Fruit fly (Drosophila melanogaster) whole organism, embryonic: ENCODE data around the gene SdhC.

Source experiments
- Abd-B ChIP-seq: fragments of 200-800 bp; sonication (Bioruptor generic); optimal IDR thresholded peaks from 2 replicates; lab custom pipeline; 2018; ENCODE audit warnings: missing biosample characterization, mild to moderate bottlenecking, missing genetic modification characterization, moderate library complexity
- Adf1 ChIP-seq: fragments of 200-800 bp; sonication (Bioruptor generic); IDR thresholded peaks from 2 replicates; pipeline ENCODE4 v1.3.6; 2022; ENCODE audit warnings: missing biosample characterization, missing genetic modification characterization
- BtbVII ChIP-seq: fragments of 200-800 bp; sonication (Bioruptor generic); optimal IDR thresholded peaks from 3 replicates; lab custom pipeline; 2017; ENCODE audit warnings: missing biosample characterization, mild to moderate bottlenecking, missing genetic modification characterization
- CG10462 ChIP-seq: fragments of 200-800 bp; sonication (Bioruptor generic); optimal IDR thresholded peaks from 2 replicates; lab custom pipeline; 2016; ENCODE audit warnings: missing biosample characterization, missing genetic modification characterization
- CG10543 ChIP-seq: fragments of 200-800 bp; sonication (Bioruptor generic); optimal IDR thresholded peaks from 3 replicates; lab custom pipeline; 2017; ENCODE audit warnings: missing biosample characterization, mild to moderate bottlenecking, missing genetic modification characterization, moderate library complexity
- CG11247 ChIP-seq: fragments of 200-800 bp; sonication (Bioruptor generic); IDR thresholded peaks from 2 replicates; pipeline ENCODE4 v1.3.6; 2022; ENCODE audit warnings: missing biosample characterization, missing genetic modification characterization
- CG12219 ChIP-seq: fragments of 200-800 bp; sonication (Bioruptor generic); optimal IDR thresholded peaks from 3 replicates; lab custom pipeline; 2018; ENCODE audit warnings: missing biosample characterization, mild to moderate bottlenecking, missing genetic modification characterization
- CG12744 ChIP-seq: fragments of 200-800 bp; sonication (Bioruptor generic); optimal IDR thresholded peaks from 2 replicates; lab custom pipeline; 2016; ENCODE audit warnings: missing biosample characterization, missing genetic modification characterization
- CG13287 ChIP-seq: fragments of 200-800 bp; sonication (Bioruptor generic); IDR thresholded peaks from 2 replicates; pipeline ENCODE4 v1.3.6; 2022; ENCODE audit warnings: missing biosample characterization, missing genetic modification characterization; ENCODE audit not compliant: partially characterized antibody
- CG13296 ChIP-seq: fragments of 200-800 bp; sonication (Bioruptor generic); optimal IDR thresholded peaks from 3 replicates; lab custom pipeline; 2018; ENCODE audit warnings: missing biosample characterization, mild to moderate bottlenecking, missing genetic modification characterization
- CG15073 ChIP-seq: fragments of 200-800 bp; sonication (Bioruptor generic); optimal IDR thresholded peaks from 2 replicates; lab custom pipeline; 2016; ENCODE audit warnings: missing biosample characterization, missing genetic modification characterization
- CG17568 ChIP-seq: fragments of 200-800 bp; sonication (Bioruptor generic); optimal IDR thresholded peaks from 2 replicates; lab custom pipeline; 2018; ENCODE audit warnings: missing biosample characterization, mild to moderate bottlenecking, missing genetic modification characterization, moderate library complexity
- CG2875 ChIP-seq: fragments of 200-800 bp; sonication (Bioruptor generic); optimal IDR thresholded peaks from 2 replicates; lab custom pipeline; 2017; ENCODE audit warnings: missing biosample characterization, mild to moderate bottlenecking, missing genetic modification characterization, missing genetic modification reagents
- CG30020 ChIP-seq: fragments of 200-800 bp; optimal IDR thresholded peaks from 2 replicates; lab custom pipeline; 2019; ENCODE audit warnings: missing biosample characterization, mild to moderate bottlenecking, missing genetic modification characterization, moderate library complexity
- CG3281 ChIP-seq: fragments of 200-800 bp; sonication (Bioruptor generic); optimal IDR thresholded peaks from 3 replicates; lab custom pipeline; 2017; ENCODE audit warnings: missing biosample characterization, mild to moderate bottlenecking, missing genetic modification characterization
- CG3726 ChIP-seq: fragments of 200-800 bp; sonication (Bioruptor generic); IDR thresholded peaks from 3 replicates; pipeline ENCODE4, ENCODE4 v1.3.6; 2022; ENCODE audit warnings: missing biosample characterization, missing genetic modification characterization
- CG4424 ChIP-seq: fragments of 200-800 bp; sonication (Bioruptor generic); optimal IDR thresholded peaks from 3 replicates; lab custom pipeline; 2016; ENCODE audit warnings: missing biosample characterization, missing genetic modification characterization
- CG6175 ChIP-seq: fragments of 200-800 bp; sonication (Bioruptor generic); IDR thresholded peaks from 3 replicates; pipeline ENCODE4 v1.3.6; 2022; ENCODE audit warnings: missing biosample characterization, missing genetic modification characterization
- CG6654 ChIP-seq: fragments of 200-800 bp; sonication (Bioruptor generic); optimal IDR thresholded peaks from 2 replicates; lab custom pipeline; 2017; ENCODE audit warnings: missing biosample characterization, mild to moderate bottlenecking, missing genetic modification characterization
- CG7271 ChIP-seq: fragments of 200-800 bp; sonication (Bioruptor generic); optimal IDR thresholded peaks from 2 replicates; lab custom pipeline; 2018; ENCODE audit warnings: missing biosample characterization, mild to moderate bottlenecking, missing genetic modification characterization, moderate library complexity
- CG8478 ChIP-seq: fragments of >200 bp; optimal IDR thresholded peaks from 2 replicates; lab custom pipeline; 2018
- CG9797 ChIP-seq: fragments of 200-800 bp; sonication (Bioruptor generic); optimal IDR thresholded peaks from 3 replicates; lab custom pipeline; 2018; ENCODE audit warnings: missing biosample characterization, mild to moderate bottlenecking, missing genetic modification characterization
- CG9876 ChIP-seq: fragments of 200-800 bp; sonication (Bioruptor generic); optimal IDR thresholded peaks from 2 replicates; lab custom pipeline; 2016; ENCODE audit warnings: missing biosample characterization, missing genetic modification characterization
- CoRest ChIP-seq: fragments of 200-800 bp; sonication (Bioruptor generic); optimal IDR thresholded peaks from 3 replicates; lab custom pipeline; 2018; ENCODE audit warnings: missing biosample characterization, mild to moderate bottlenecking, missing genetic modification characterization, moderate library complexity
- GATAe ChIP-seq: fragments of 200-800 bp; sonication (Bioruptor generic); conservative IDR thresholded peaks from 2 replicates; pipeline ENCODE4 v1.3.6; 2022; ENCODE audit warnings: missing biosample characterization, missing genetic modification characterization
- Gsc ChIP-seq: fragments of 200-800 bp; sonication (Bioruptor generic); IDR thresholded peaks from 2 replicates; pipeline ENCODE4 v1.3.6; 2022; ENCODE audit warnings: missing biosample characterization, missing genetic modification characterization
- HLH54F ChIP-seq: fragments of 200-800 bp; sonication (Bioruptor generic); optimal IDR thresholded peaks from 3 replicates; lab custom pipeline; 2016; ENCODE audit warnings: missing biosample characterization, missing genetic modification characterization
- Lpt ChIP-seq: fragments of >200 bp; optimal IDR thresholded peaks from 2 replicates; lab custom pipeline; 2018; ENCODE audit warnings: missing biosample characterization, missing genetic modification characterization
- Nf-YB ChIP-seq: fragments of 200-800 bp; sonication (Bioruptor generic); optimal IDR thresholded peaks from 3 replicates; lab custom pipeline; 2019; ENCODE audit warnings: missing biosample characterization, mild to moderate bottlenecking, missing genetic modification characterization, moderate library complexity
- Six4 ChIP-seq: fragments of 200-800 bp; sonication (Bioruptor generic); optimal IDR thresholded peaks from 2 replicates; lab custom pipeline; 2016; ENCODE audit warnings: missing biosample characterization, missing genetic modification characterization
- Sry-β ChIP-seq: fragments of 200-800 bp; sonication (Bioruptor generic); optimal IDR thresholded peaks from 2 replicates; lab custom pipeline; 2018; ENCODE audit warnings: missing biosample characterization, mild to moderate bottlenecking, missing genetic modification characterization, moderate library complexity
- Ssrp ChIP-seq: fragments of 200-800 bp; sonication (Bioruptor generic); optimal IDR thresholded peaks from 2 replicates; lab custom pipeline; 2018; ENCODE audit warnings: missing biosample characterization, mild to moderate bottlenecking, missing genetic modification characterization, moderate library complexity
- ab ChIP-seq: fragments of 200-800 bp; sonication (Bioruptor generic); optimal IDR thresholded peaks from 2 replicates; lab custom pipeline; 2016; ENCODE audit warnings: missing biosample characterization, missing genetic modification characterization
- cwo ChIP-seq: fragments of 200-800 bp; sonication (Bioruptor generic); optimal IDR thresholded peaks from 3 replicates; lab custom pipeline; 2017; ENCODE audit warnings: missing biosample characterization, missing genetic modification characterization, mild to moderate bottlenecking, moderate library complexity, missing genetic modification reagents
- dm ChIP-seq: fragments of 200-800 bp; sonication (Bioruptor generic); optimal IDR thresholded peaks from 3 replicates; lab custom pipeline; 2016; ENCODE audit warnings: missing biosample characterization, missing genetic modification characterization
- eyg ChIP-seq: fragments of 200-800 bp; sonication (Bioruptor generic); optimal IDR thresholded peaks from 3 replicates; lab custom pipeline; 2016; ENCODE audit warnings: missing biosample characterization, missing genetic modification characterization
- fu2 ChIP-seq: fragments of 200-800 bp; sonication (Bioruptor generic); optimal IDR thresholded peaks from 2 replicates; lab custom pipeline; 2016; ENCODE audit warnings: missing biosample characterization, missing genetic modification characterization
- gt ChIP-seq: fragments of 200-800 bp; sonication (Bioruptor generic); IDR thresholded peaks from 2 replicates; pipeline ENCODE4 v1.3.6; 2022; ENCODE audit warnings: missing biosample characterization, missing genetic modification characterization
- h ChIP-seq: fragments of >200 bp; optimal IDR thresholded peaks from 2 replicates; lab custom pipeline; 2017
- hbn ChIP-seq: fragments of 200-800 bp; sonication (Bioruptor generic); IDR thresholded peaks from 2 replicates; pipeline ENCODE4 v1.3.6; 2022; ENCODE audit warnings: missing biosample characterization, missing genetic modification characterization; ENCODE audit not compliant: partially characterized antibody
- jing ChIP-seq: fragments of 200-800 bp; sonication (Bioruptor generic); optimal IDR thresholded peaks from 2 replicates; lab custom pipeline; 2018; ENCODE audit warnings: missing biosample characterization, mild to moderate bottlenecking, missing genetic modification characterization
- kni ChIP-seq: fragments of 200-800 bp; sonication (Bioruptor generic); optimal IDR thresholded peaks from 3 replicates; lab custom pipeline; 2017; ENCODE audit warnings: mild to moderate bottlenecking, missing biosample characterization, missing genetic modification reagents, missing genetic modification characterization
- pfk ChIP-seq: fragments of 200-800 bp; sonication (Bioruptor generic); optimal IDR thresholded peaks from 2 replicates; lab custom pipeline; 2018; ENCODE audit warnings: missing biosample characterization, mild to moderate bottlenecking, missing genetic modification characterization, moderate library complexity
- pnt ChIP-seq: fragments of 200-800 bp; sonication (Bioruptor generic); optimal IDR thresholded peaks from 3 replicates; lab custom pipeline; 2016; ENCODE audit warnings: missing biosample characterization, missing genetic modification characterization
- prd ChIP-seq, 3 experiments: fragments of >200 bp in 2 of 3; fragments of 200-800 bp in 1 of 3; sonication (Bioruptor generic) in 1 of 3; optimal IDR thresholded peaks in 2 of 3; IDR thresholded peaks in 1 of 3; 2 replicates in 2 of 3; 3 replicates in 1 of 3; pipeline versions ENCODE4 v1.3.6 to Lab custom; 2017 to 2022; ENCODE audit warnings: missing biosample characterization in 1 of 3, missing genetic modification characterization in 1 of 3
- sc ChIP-seq, 3 experiments: fragments of >200 bp in 2 of 3; fragments of 200-800 bp in 1 of 3; sonication (Bioruptor generic) in 1 of 3; optimal IDR thresholded peaks; 2 replicates in 2 of 3; 3 replicates in 1 of 3; lab custom pipeline; 2017; ENCODE audit warnings: mild to moderate bottlenecking in 1 of 3, missing biosample characterization in 1 of 3, missing genetic modification characterization in 1 of 3, missing genetic modification reagents in 1 of 3
- so ChIP-seq: fragments of 200-800 bp; sonication (Bioruptor generic); IDR thresholded peaks from 3 replicates; pipeline ENCODE4 v1.3.6; 2022; ENCODE audit warnings: missing biosample characterization, missing genetic modification characterization
- sob ChIP-seq: fragments of 200-800 bp; sonication (Bioruptor generic); IDR thresholded peaks from 2 replicates; pipeline ENCODE4 v1.3.6; 2022; ENCODE audit warnings: missing biosample characterization, missing genetic modification characterization
- tll ChIP-seq, 2 experiments: fragments of 200-800 bp in 1 of 2; fragments of >200 bp in 1 of 2; sonication (Bioruptor generic) in 1 of 2; optimal IDR thresholded peaks; 2 replicates each; lab custom pipeline; 2017 to 2019; ENCODE audit warnings: missing biosample characterization in 2 of 2, missing genetic modification characterization in 2 of 2, mild to moderate bottlenecking in 1 of 2, moderate library complexity in 1 of 2

The SdhC gene

dm6 chr3R:11243951-11244660 is 34.5 kb upstream of the SdhC start, which contains the start of the genes CG17734 and CG5214 (continued):
- TF ChIP-seq CoRest (tag; lab: Kevin White, UChicago) = peak; percentile 55
- no peak for TF ChIP-seq sob (GFP tag; lab: Robert Waterston, UW)
- TF ChIP-seq CG2875 (GFP tag; lab: Kevin White, UChicago) = no peak
- no peak for TF ChIP-seq cwo (GFP tag; lab: Kevin White, UChicago)
- no peak for TF ChIP-seq pnt (GFP tag; lab: Kevin White, UChicago)
- no peak for TF ChIP-seq ab (GFP tag; lab: Kevin White, UChicago)
- TF ChIP-seq GATAe (GFP tag; lab: Robert Waterston, UW) = peak; percentile 35; the same call in 1 of the 2 replicates
- no peak for TF ChIP-seq CG7271
- no peak for TF ChIP-seq jing (GFP tag; lab: Kevin White, UChicago)
- no peak for TF ChIP-seq Gsc
- no peak for TF ChIP-seq CG30020 (tag; lab: Kevin White, UChicago)
- no peak for TF ChIP-seq CG3281 (GFP tag; lab: Kevin White, UChicago)
- peak; percentile 86 for TF ChIP-seq CG13287 (GFP tag; lab: Robert Waterston, UW)
- no peak for TF ChIP-seq CG13296 (GFP tag; lab: Kevin White, UChicago)
- peak; percentile 33; the same call in 1 of the 2 replicates for TF ChIP-seq Adf1 (GFP tag; lab: Robert Waterston, UW)
- no peak for TF ChIP-seq CG12744
- no peak for TF ChIP-seq tll (GFP tag; optimal IDR thresholded peaks at IDR 0.05; lab: Kevin White, UChicago)
- TF ChIP-seq sc (optimal IDR thresholded peaks at IDR 0.05; lab: Kevin White, UChicago) = no peak
- TF ChIP-seq sc (GFP tag; optimal IDR thresholded peaks at IDR 0.05; lab: Kevin White, UChicago) = no peak
- TF ChIP-seq Abd-B (GFP tag; lab: Kevin White, UChicago) = no peak
- TF ChIP-seq Sry-β (GFP tag; lab: Kevin White, UChicago) = no peak
- no peak for TF ChIP-seq CG10543
- TF ChIP-seq Six4 = no peak
- TF ChIP-seq dm (GFP tag; lab: Kevin White, UChicago) = peak; percentile 47
- TF ChIP-seq CG8478 (lab: Kevin White, UChicago) = no peak
- TF ChIP-seq kni (GFP tag; lab: Kevin White, UChicago) = no peak
- TF ChIP-seq Lpt = no peak
- TF ChIP-seq hbn (GFP tag; lab: Robert Waterston, UW) = peak; percentile 66
- TF ChIP-seq fu2 (GFP tag; lab: Kevin White, UChicago) = peak; percentile 34
- TF ChIP-seq CG17568 (GFP tag; lab: Kevin White, UChicago) = no peak
- TF ChIP-seq CG6175 = no peak
- no peak for TF ChIP-seq CG11247 (GFP tag; lab: Robert Waterston, UW)
- TF ChIP-seq so (GFP tag; lab: Robert Waterston, UW) = no peak
- peak; percentile 27 for TF ChIP-seq CG4424
- no peak for TF ChIP-seq h
- no peak for TF ChIP-seq gt
- TF ChIP-seq CG9797 (GFP tag; lab: Kevin White, UChicago) = peak; percentile 76
- TF ChIP-seq CG3726 (GFP tag; lab: Robert Waterston, UW) = no peak
- peak; percentile 33 for TF ChIP-seq eyg (GFP tag; lab: Kevin White, UChicago)
- no peak for TF ChIP-seq pfk (GFP tag; lab: Kevin White, UChicago)
- TF ChIP-seq CG12219 (GFP tag; lab: Kevin White, UChicago) = no peak
- peak; percentile 10 for TF ChIP-seq CG9876
- TF ChIP-seq CG6654 (GFP tag; lab: Kevin White, UChicago) = no peak
- no peak for TF ChIP-seq CG15073
- peak; percentile 51 for TF ChIP-seq HLH54F
- no peak for TF ChIP-seq BtbVII (GFP tag; lab: Kevin White, UChicago)
- TF ChIP-seq prd (optimal IDR thresholded peaks at IDR 0.05; lab: Kevin White, UChicago) = no peak
- TF ChIP-seq prd (GFP tag; IDR thresholded peaks at IDR 0.05; lab: Robert Waterston, UW) = no peak
- no peak for TF ChIP-seq Nf-YB (GFP tag; lab: Kevin White, UChicago)
- TF ChIP-seq Ssrp = no peak
- TF ChIP-seq CG10462 = no peak
